Worm (Caenorhabditis elegans) whole organism, L4 larva: Measurements from ENCODE around the gene srj-9.

ENCODE experiments used
- T26A8.4 ChIP-seq: fragments of 200-800 bp; sonication (Bioruptor generic); IDR thresholded peaks from 2 replicates; pipeline ENCODE4 v1.3.6; 2022; ENCODE audit warnings: missing genetic modification characterization, missing compliant biosample characterization
- ZK546.5 ChIP-seq, 2 experiments: sonication (generic microtip); optimal IDR thresholded peaks; 2 replicates each; lab custom pipeline; 2017; ENCODE audit warnings: missing biosample characterization in 2 of 2, missing genetic modification characterization in 2 of 2
- aha-1 ChIP-seq: fragments of 150-350 bp; peaks from one replicate; lab custom pipeline; 2014; ENCODE audit warnings: missing biosample characterization, missing genetic modification characterization
- ces-1 ChIP-seq: fragments of 150-350 bp; sonication (generic microtip); optimal IDR thresholded peaks from 4 replicates; lab custom pipeline; 2014; ENCODE audit warnings: missing biosample characterization, missing genetic modification reagents, missing genetic modification characterization
- ctbp-1 ChIP-seq: fragments of 200-800 bp; sonication (Bioruptor generic); IDR thresholded peaks from 2 replicates; pipeline ENCODE4 v1.3.6; 2022; ENCODE audit warnings: missing genetic modification reagents, missing genetic modification characterization, missing compliant biosample characterization
- dmd-6 ChIP-seq: fragments of 200-800 bp; sonication (Bioruptor generic); IDR thresholded peaks from 2 replicates; pipeline ENCODE4 v1.3.6; 2022; ENCODE audit warnings: missing genetic modification reagents, missing genetic modification characterization, missing compliant biosample characterization
- dmd-8 ChIP-seq: fragments of 200-800 bp; sonication (Bioruptor generic); IDR thresholded peaks from 2 replicates; pipeline ENCODE4 v1.3.6; 2022; ENCODE audit warnings: missing genetic modification characterization, missing compliant biosample characterization
- dve-1 ChIP-seq: sonication (generic microtip); optimal IDR thresholded peaks from 2 replicates; lab custom pipeline; 2017; ENCODE audit warnings: antibody characterized with exemption, mild to moderate bottlenecking, missing genetic modification characterization, missing compliant biosample characterization; ENCODE audit not compliant: insufficient read depth
- egl-27 ChIP-seq: sonication (generic microtip); optimal IDR thresholded peaks from 3 replicates; lab custom pipeline; 2017; ENCODE audit warnings: missing biosample characterization, missing genetic modification reagents, missing genetic modification characterization
- fkh-10 ChIP-seq: fragments of 150-350 bp; optimal IDR thresholded peaks from 2 replicates; lab custom pipeline; 2014; ENCODE audit warnings: missing biosample characterization, missing genetic modification reagents, missing genetic modification characterization
- hlh-30 ChIP-seq: sonication (generic microtip); optimal IDR thresholded peaks from 2 replicates; lab custom pipeline; 2017; ENCODE audit warnings: antibody characterized with exemption, mild to moderate bottlenecking, missing genetic modification characterization, missing compliant biosample characterization; ENCODE audit not compliant: insufficient read depth
- lin-15B ChIP-seq: fragments of 150-350 bp; sonication (generic microtip); optimal IDR thresholded peaks from 3 replicates; lab custom pipeline; 2014; ENCODE audit warnings: missing biosample characterization, missing genetic modification characterization
- lir-3 ChIP-seq: sonication (generic microtip); optimal IDR thresholded peaks from 2 replicates; lab custom pipeline; 2016; ENCODE audit warnings: mild to moderate bottlenecking, missing genetic modification characterization, missing compliant biosample characterization
- mdl-1 ChIP-seq, 2 experiments: fragments of 150-350 bp in 1 of 2; sonication (generic microtip) in 1 of 2; optimal IDR thresholded peaks; 2 replicates each; lab custom pipeline; 2014 to 2017; ENCODE audit warnings: missing biosample characterization in 2 of 2, missing genetic modification characterization in 2 of 2
- mes-2 ChIP-seq: sonication (generic microtip); optimal IDR thresholded peaks from 2 replicates; lab custom pipeline; 2016; ENCODE audit warnings: missing genotype, mild to moderate bottlenecking, missing genetic modification characterization, missing compliant biosample characterization; ENCODE audit not compliant: poor library complexity, severe bottlenecking
- mxl-3 ChIP-seq: fragments of 200-800 bp; sonication (Bioruptor generic); optimal IDR thresholded peaks from 2 replicates; lab custom pipeline; 2018; ENCODE audit warnings: mild to moderate bottlenecking, missing genetic modification characterization, missing compliant biosample characterization
- nhr-11 ChIP-seq: fragments of 150-350 bp; optimal IDR thresholded peaks from 2 replicates; lab custom pipeline; 2014; ENCODE audit warnings: missing biosample characterization, missing genetic modification characterization
- nhr-41 ChIP-seq: fragments of 200-800 bp; sonication (Bioruptor generic); IDR thresholded peaks from 2 replicates; pipeline ENCODE4 v1.3.6; 2022; ENCODE audit warnings: missing genetic modification reagents, missing genetic modification characterization, missing compliant biosample characterization
- nhr-76 ChIP-seq: fragments of 150-350 bp; optimal IDR thresholded peaks from 2 replicates; lab custom pipeline; 2014; ENCODE audit warnings: missing biosample characterization, missing genetic modification characterization
- nhr-77 ChIP-seq: fragments of 150-350 bp; optimal IDR thresholded peaks from 2 replicates; lab custom pipeline; 2014; ENCODE audit warnings: missing biosample characterization, missing genetic modification characterization
- pha-4 ChIP-seq, 2 experiments: fragments of 150-350 bp in 1 of 2; fragments of 200-800 bp in 1 of 2; sonication (Bioruptor generic) in 1 of 2; IDR thresholded peaks in 1 of 2; optimal IDR thresholded peaks in 1 of 2; 2 replicates each; pipeline versions ENCODE4 v1.3.6 to Lab custom; 2014 to 2022; ENCODE audit warnings: missing genetic modification characterization in 2 of 2, missing genetic modification reagents in 2 of 2, missing biosample characterization in 1 of 2, missing compliant biosample characterization in 1 of 2
- php-3 ChIP-seq: fragments of 200-800 bp; sonication (Bioruptor generic); IDR thresholded peaks from 2 replicates; pipeline ENCODE4 v1.3.6; 2022; ENCODE audit warnings: missing genetic modification reagents, missing genetic modification characterization, missing compliant biosample characterization
- set-16 ChIP-seq: fragments of 200-800 bp; sonication (Bioruptor generic); IDR thresholded peaks from 2 replicates; pipeline ENCODE4 v1.3.6; 2022; ENCODE audit warnings: missing genetic modification reagents, missing genetic modification characterization, missing compliant biosample characterization
- snpc-1.2 ChIP-seq: fragments of 200-800 bp; sonication (Bioruptor generic); IDR thresholded peaks from 2 replicates; pipeline ENCODE4 v1.3.6; 2022; ENCODE audit warnings: missing genetic modification reagents, missing genetic modification characterization, missing compliant biosample characterization
- spr-1 ChIP-seq: sonication (generic microtip); optimal IDR thresholded peaks from 2 replicates; lab custom pipeline; 2016; ENCODE audit warnings: mild to moderate bottlenecking, missing genetic modification characterization, missing compliant biosample characterization
- unc-130 ChIP-seq: sonication (generic microtip); optimal IDR thresholded peaks from 2 replicates; lab custom pipeline; 2016; ENCODE audit warnings: missing genetic modification reagents, missing genetic modification characterization, missing compliant biosample characterization
- unc-39 ChIP-seq: sonication (generic microtip); optimal IDR thresholded peaks from 2 replicates; lab custom pipeline; 2017; ENCODE audit warnings: missing biosample characterization, missing genetic modification characterization
- unc-62 ChIP-seq, 3 experiments: fragments of 150-350 bp in 1 of 3; sonication (generic microtip); optimal IDR thresholded peaks in 2 of 3; peaks in 1 of 3; 1 replicate in 1 of 3; 2 replicates in 2 of 3; lab custom pipeline; 2014 to 2017; ENCODE audit warnings: missing biosample characterization in 3 of 3, missing genetic modification characterization in 3 of 3, missing genetic modification reagents in 3 of 3, missing genotype in 1 of 3
- vab-7 ChIP-seq: fragments of 200-800 bp; sonication (Bioruptor generic); IDR thresholded peaks from 2 replicates; pipeline ENCODE4 v1.3.6; 2022; ENCODE audit warnings: missing genetic modification reagents, missing genetic modification characterization, missing compliant biosample characterization
- zag-1 ChIP-seq: fragments of 150-350 bp; optimal IDR thresholded peaks from 2 replicates; lab custom pipeline; 2014; ENCODE audit warnings: missing biosample characterization, missing genetic modification characterization
- zip-11 ChIP-seq: fragments of 200-800 bp; sonication (Bioruptor generic); IDR thresholded peaks from 2 replicates; pipeline ENCODE4 v1.3.6; 2022; ENCODE audit warnings: missing genetic modification characterization, missing compliant biosample characterization

srj-9 gene

DNA sequence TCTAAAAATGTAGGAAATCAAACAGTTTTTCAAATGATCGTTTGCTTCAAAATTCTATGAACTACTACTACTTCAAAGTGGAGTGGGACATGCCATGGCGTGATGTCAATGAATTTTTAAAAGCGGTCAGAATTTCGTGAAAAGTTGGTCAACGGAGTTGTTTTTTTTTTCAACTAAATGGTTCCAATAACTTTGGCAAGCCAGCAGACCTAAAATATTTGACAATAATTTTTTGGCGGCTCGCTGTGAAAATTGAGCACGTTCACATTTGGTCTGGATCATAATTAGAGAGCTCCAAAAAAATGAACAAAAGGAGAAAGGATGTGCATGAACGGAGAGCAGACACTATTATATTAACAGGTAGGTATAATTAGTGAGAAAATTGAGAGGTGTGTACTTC lies 18.6 kb downstream of the srj-9 start:
- TF ChIP-seq lin-15B (tag; lab: Kevin White, UChicago) (no peak), unc-62 (GFP tag; optimal IDR thresholded peaks at IDR 0.05 in 1 of 2; lab: Kevin White, UChicago) (peak in 1 of 2 experiments; percentile 91), unc-62 (tag; optimal IDR thresholded peaks at IDR 0.05; lab: Kevin White, UChicago) (no peak), aha-1 (tag; lab: Kevin White, UChicago) (peak; percentile 70)

DNA sequence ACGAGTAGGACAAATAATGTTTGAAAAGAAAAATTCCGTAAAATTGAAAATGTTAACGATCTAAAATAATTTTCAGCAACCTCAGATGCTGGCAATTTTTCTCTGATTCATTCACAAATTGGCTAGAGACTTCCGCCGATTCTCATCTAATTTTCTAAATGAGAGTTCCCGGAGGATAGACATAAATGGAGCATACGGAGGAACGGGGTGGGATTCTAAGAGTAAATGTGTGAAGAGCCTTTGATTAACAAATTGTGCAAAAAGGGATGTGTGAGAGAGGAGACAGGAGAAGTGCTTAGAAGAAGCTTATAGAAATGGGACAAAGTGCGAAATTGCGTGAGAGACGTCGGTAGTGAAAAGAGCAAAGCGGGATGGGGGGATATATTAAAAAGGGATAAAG lies 19.9 kb downstream of the srj-9 start:
- TF ChIP-seq nhr-76 (tag; lab: Kevin White, UChicago), result no peak
- no peak for TF ChIP-seq snpc-1.2
- TF ChIP-seq php-3 (GFP tag; lab: Robert Waterston, UW), result no peak
- no peak for TF ChIP-seq ces-1 (GFP tag; lab: Kevin White, UChicago)
- TF ChIP-seq mes-2 (tag; lab: Kevin White, UChicago), result no peak
- TF ChIP-seq nhr-41 (GFP tag; lab: Robert Waterston, UW), result no peak
- no peak for TF ChIP-seq nhr-77 (tag; lab: Kevin White, UChicago)
- peak in 1 of 2 experiments; percentile 10 for TF ChIP-seq unc-62 (GFP tag; optimal IDR thresholded peaks at IDR 0.05 in 1 of 2; lab: Kevin White, UChicago)
- TF ChIP-seq unc-62 (tag; optimal IDR thresholded peaks at IDR 0.05; lab: Kevin White, UChicago), result no peak
- peak; percentile 21 for TF ChIP-seq fkh-10 (GFP tag; lab: Kevin White, UChicago)
- TF ChIP-seq hlh-30, result no peak

DNA sequence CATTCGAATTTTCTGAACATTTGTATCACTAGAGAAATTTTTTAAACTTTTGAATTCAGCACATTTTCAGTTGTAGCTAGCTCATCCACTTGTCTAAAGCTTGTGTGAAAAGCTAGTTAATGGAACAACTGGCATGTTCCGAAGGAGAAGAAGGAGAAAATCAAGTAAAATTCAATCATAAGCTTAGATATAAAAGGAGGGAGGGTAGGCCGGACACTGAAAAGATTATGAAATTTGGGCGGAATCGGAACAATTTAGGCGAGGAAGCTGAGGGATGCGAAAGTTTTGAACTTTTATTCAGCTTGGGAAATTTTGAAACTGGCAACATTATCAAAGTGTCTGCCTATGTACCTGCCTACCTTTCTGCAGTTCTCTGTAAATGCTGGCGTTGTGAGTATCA lies 20.7 kb downstream of the srj-9 start:
- TF ChIP-seq fkh-10 (GFP tag; lab: Kevin White, UChicago) (peak; percentile 7), ces-1 (GFP tag; lab: Kevin White, UChicago) (peak; percentile 58), pha-4 (GFP tag; IDR thresholded peaks at IDR 0.05; lab: Robert Waterston, UW) (no peak), pha-4 (tag; optimal IDR thresholded peaks at IDR 0.05; lab: Kevin White, UChicago) (no peak)

DNA sequence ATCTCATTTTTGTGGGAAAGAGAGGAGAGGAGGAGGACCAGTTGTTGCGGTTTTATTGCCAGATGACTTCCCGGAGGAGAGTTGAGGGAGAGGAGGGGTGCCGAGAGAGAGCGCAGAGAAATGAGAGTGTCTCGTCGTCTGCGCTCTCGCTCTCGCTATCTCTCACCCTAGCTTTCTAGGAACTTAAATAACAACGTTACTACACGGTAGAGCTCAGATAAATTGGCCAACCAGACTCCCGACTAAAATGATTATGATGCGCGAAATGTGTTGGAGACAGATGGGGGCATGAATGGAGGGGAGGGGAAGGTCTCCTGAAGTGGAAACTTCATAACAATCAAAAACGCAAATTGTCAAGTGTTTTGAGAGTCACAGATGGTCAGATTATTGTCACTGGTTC lies 22.9 kb downstream of the srj-9 start:
- TF ChIP-seq mdl-1 (tag; optimal IDR thresholded peaks at IDR 0.05; lab: Kevin White, UChicago) (no peak), zip-11 (no peak), unc-39 (tag; lab: Kevin White, UChicago) (no peak), egl-27 (tag; lab: Kevin White, UChicago) (no peak), unc-130 (no peak), ctbp-1 (GFP tag; lab: Robert Waterston, UW) (no peak), spr-1 (tag; lab: Kevin White, UChicago) (no peak), dmd-6 (GFP tag; lab: Robert Waterston, UW) (no peak), nhr-77 (tag; lab: Kevin White, UChicago) (no peak), dve-1 (no peak), nhr-11 (tag; lab: Kevin White, UChicago) (no peak), T26A8.4 (GFP tag; lab: Robert Waterston, UW) (no peak), mxl-3 (GFP tag; lab: Kevin White, UChicago) (no peak), pha-4 (GFP tag; IDR thresholded peaks at IDR 0.05; lab: Robert Waterston, UW) (no peak), pha-4 (tag; optimal IDR thresholded peaks at IDR 0.05; lab: Kevin White, UChicago) (no peak), lir-3 (tag; lab: Kevin White, UChicago) (no peak), aha-1 (tag; lab: Kevin White, UChicago) (peak; percentile 71), set-16 (GFP tag; lab: Robert Waterston, UW) (peak; percentile 37; the same call in 1 of the 2 replicates), ZK546.5 (tag; optimal IDR thresholded peaks at IDR 0.05; lab: Kevin White, UChicago) (no peak), vab-7 (no peak), dmd-8 (no peak), unc-62 (GFP tag; optimal IDR thresholded peaks at IDR 0.05 in 1 of 2; lab: Kevin White, UChicago) (peak in 1 of 2 experiments; percentile 54), unc-62 (tag; optimal IDR thresholded peaks at IDR 0.05; lab: Kevin White, UChicago) (no peak), nhr-41 (GFP tag; lab: Robert Waterston, UW) (no peak), zag-1 (tag; lab: Kevin White, UChicago) (no peak)
- TF ChIP-seq, all 104 proteins: peak for 3
